Worm (Caenorhabditis elegans): ENCODE results near the gene fbxa-114.

fbxa-114 gene

ce11 chrV:20192102-20192880, 9.1 kb upstream of the fbxa-114 start, which contains the start of the genes fbxa-115 and Y113G7B.27:
Gene fbxa-115, minus strand, starts transcription at chrV:20192152.
Gene Y113G7B.27, plus strand, starts transcription at chrV:20192830.
- TF ChIP-seq fkh-10 (GFP tag; optimal IDR thresholded peaks at IDR 0.05), result no peak
- TF ChIP-seq nhr-41 (GFP tag; IDR thresholded peaks at IDR 0.05), result no peak
- TF ChIP-seq spr-1 (tag; optimal IDR thresholded peaks at IDR 0.05), result no peak
- no peak for TF ChIP-seq nhr-111 (GFP tag; optimal IDR thresholded peaks at IDR 0.05)
- no peak for TF ChIP-seq hif-1 (tag; optimal IDR thresholded peaks at IDR 0.05)
- TF ChIP-seq skn-1 (tag; optimal IDR thresholded peaks at IDR 0.05), result no peak
- TF ChIP-seq dmd-8 (GFP tag; IDR thresholded peaks at IDR 0.05), result no peak
- TF ChIP-seq ceh-28 (tag; optimal IDR thresholded peaks at IDR 0.05), result no peak
- TF ChIP-seq tag-97 (GFP tag; IDR thresholded peaks at IDR 0.05), result no peak
- no peak for TF ChIP-seq dve-1 (tag; optimal IDR thresholded peaks at IDR 0.05; ENCODE audit: insufficient read depth)
- no peak for TF ChIP-seq zfp-3 (GFP tag; conservative IDR thresholded peaks at IDR 0.05)
- TF ChIP-seq snpc-4 (tag; optimal IDR thresholded peaks at IDR 0.05), result no peak
- TF ChIP-seq ceh-20 (GFP tag; IDR thresholded peaks at IDR 0.05), result no peak

- TF ChIP-seq lin-1 (GFP tag; IDR thresholded peaks at IDR 0.05) (no peak), nhr-77 (tag; optimal IDR thresholded peaks at IDR 0.05) (no peak), ama-1 (optimal IDR thresholded peaks at IDR 0.05) (no peak), ces-1 (GFP tag; optimal IDR thresholded peaks at IDR 0.05) (no peak), mep-1 (tag; optimal IDR thresholded peaks at IDR 0.05) (no peak), nhr-237 (tag; optimal IDR thresholded peaks at IDR 0.05) (no peak), jun-1 (tag; optimal IDR thresholded peaks at IDR 0.05) (no peak), aha-1 (tag) (no peak), dmd-8 (GFP tag; IDR thresholded peaks at IDR 0.05) (no peak), saeg-2 (GFP tag; IDR thresholded peaks at IDR 0.05) (no peak), T20F7.1 (GFP tag; optimal IDR thresholded peaks at IDR 0.05) (no peak)
These were observed 5.9 kb upstream of the fbxa-114 start, which contains the start of the genes srh-217 and Y113G7B.28 for ce11 chrV:20195451-20196036. Gene srh-217, minus strand, starts transcription at chrV:20195551. Gene Y113G7B.28, plus strand, starts transcription at chrV:20195986.

DNA sequence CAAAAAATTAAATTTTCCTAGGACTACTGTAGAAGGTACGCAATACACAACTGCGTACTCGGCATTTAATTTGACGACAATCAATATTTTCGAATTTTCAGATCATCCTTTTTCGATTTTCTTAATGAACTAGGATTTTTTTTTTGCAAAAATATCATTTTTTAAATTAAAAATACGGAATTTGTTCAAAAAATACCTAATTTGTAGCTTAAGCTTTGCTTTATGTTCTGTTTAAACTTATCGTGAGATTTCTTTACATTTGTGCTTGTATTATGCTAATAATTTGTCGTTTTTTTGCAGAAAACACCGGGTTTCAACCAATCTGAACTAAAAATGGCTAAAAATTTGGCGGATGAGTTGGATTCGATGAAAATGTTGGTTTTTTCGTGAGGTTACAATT, 4.7 kb upstream of the fbxa-114 start, which contains the start of gene ftr-1:
Gene ftr-1, plus strand, starts transcription at position 301 of the 400 bp plus-strand sequence.
- no peak for TF ChIP-seq arid-1 (GFP tag; conservative IDR thresholded peaks at IDR 0.05)
- TF ChIP-seq zip-2 (tag; optimal IDR thresholded peaks at IDR 0.05), result no peak
- no peak for TF ChIP-seq ZK337.2 (GFP tag; IDR thresholded peaks at IDR 0.05)
- no peak for TF ChIP-seq snpc-4 (tag; optimal IDR thresholded peaks at IDR 0.05)

DNA sequence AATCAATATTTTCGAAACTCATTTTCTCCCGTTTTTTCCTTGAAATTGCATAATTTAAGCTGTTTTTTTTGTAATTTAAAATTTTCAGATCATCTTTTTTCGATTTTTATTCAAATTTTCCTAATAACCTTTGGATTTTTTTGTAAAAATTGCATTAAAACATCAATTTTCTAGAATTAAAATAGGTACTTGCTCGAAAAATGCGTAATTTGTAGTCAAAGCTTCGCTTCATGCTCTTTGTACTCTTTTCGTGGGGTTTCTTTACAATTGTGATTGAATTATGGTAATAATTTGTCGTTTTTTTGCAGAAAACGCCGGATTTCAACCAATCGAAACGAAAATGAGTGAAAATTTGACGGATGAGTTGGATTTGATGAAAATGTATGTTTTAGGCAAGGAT, 2.5 kb upstream of the fbxa-114 start, which contains the start of gene fog-2:
Gene fog-2, plus strand, starts transcription at position 301 of the 400 bp plus-strand sequence.
- no peak for TF ChIP-seq dve-1 (tag; optimal IDR thresholded peaks at IDR 0.05; ENCODE audit: insufficient read depth)

ce11 chrV:20199658-20200057, 1.8 kb upstream of the fbxa-114 start:
- TF ChIP-seq ZK337.2 (GFP tag; IDR thresholded peaks at IDR 0.05), result no peak
- no peak for TF ChIP-seq F44E2.7 (GFP tag; IDR thresholded peaks at IDR 0.05)
- TF ChIP-seq unc-62 (GFP tag; optimal IDR thresholded peaks at IDR 0.05 in 1 of 2), result peak in 1 of 2 experiments; percentile 93
- no peak for TF ChIP-seq unc-62 (tag; optimal IDR thresholded peaks at IDR 0.05)
- TF ChIP-seq Y48G9A.11 (GFP tag; IDR thresholded peaks at IDR 0.05), result no peak
- no peak for TF ChIP-seq duxl-1 (tag; optimal IDR thresholded peaks at IDR 0.05; ENCODE audit: poor library complexity)
